Worm (Caenorhabditis elegans): ENCODE data around the gene C24B5.4.

DNA sequence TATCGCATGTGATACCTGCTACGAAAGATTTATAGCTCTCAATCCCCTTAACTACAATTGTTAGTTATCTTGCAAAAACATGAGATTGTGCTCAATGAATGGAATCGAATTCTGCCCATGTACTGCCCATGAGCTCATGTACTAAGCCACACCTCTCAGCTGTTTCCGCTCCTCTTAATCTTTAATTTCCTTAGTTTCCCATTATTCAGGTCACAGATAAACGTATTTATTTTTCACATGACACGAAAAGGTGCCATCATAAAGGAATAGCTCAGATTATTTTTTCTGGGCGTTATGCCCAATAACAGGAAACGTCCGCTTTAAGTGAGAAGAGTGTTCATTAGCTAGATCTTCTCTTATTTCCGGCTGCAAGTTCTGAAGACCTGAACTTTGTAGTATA, 11.1 kb downstream of the C24B5.4 start:
- TF ChIP-seq fos-1 (tag; optimal IDR thresholded peaks at IDR 0.05) (no peak), ztf-11 (tag; optimal IDR thresholded peaks at IDR 0.05) (no peak)
